Worm (Caenorhabditis elegans) whole organism, L2 larva: ENCODE results near the gene F40G9.14.
A peak's percentile ranks its signal among the peaks of the same experiment; 100 is the strongest.

Source experiments
- R02D3.7 ChIP-seq: fragments of 150-350 bp; optimal IDR thresholded peaks from 2 replicates; lab custom pipeline; 2014; ENCODE audit warnings: missing biosample characterization, missing genetic modification characterization
- Y55F3AM.14 ChIP-seq: fragments of 200-800 bp; sonication (Bioruptor generic); optimal IDR thresholded peaks from 2 replicates; lab custom pipeline; 2018; ENCODE audit warnings: mild to moderate bottlenecking, missing genetic modification characterization, missing compliant biosample characterization
- ZK546.5 ChIP-seq: sonication (generic microtip); optimal IDR thresholded peaks from 2 replicates; lab custom pipeline; 2017; ENCODE audit warnings: missing biosample characterization, missing genetic modification characterization
- alr-1 ChIP-seq: fragments of 150-350 bp; optimal IDR thresholded peaks from 2 replicates; lab custom pipeline; 2014; ENCODE audit warnings: missing biosample characterization, missing genetic modification characterization
- aly-2 ChIP-seq: fragments of 150-350 bp; optimal IDR thresholded peaks from 2 replicates; lab custom pipeline; 2014; ENCODE audit warnings: missing biosample characterization, missing genetic modification characterization
- blmp-1 ChIP-seq: sonication (generic microtip); optimal IDR thresholded peaks from 2 replicates; lab custom pipeline; 2017; ENCODE audit warnings: missing genetic modification characterization, mild to moderate bottlenecking, missing compliant biosample characterization, antibody characterized with exemption, moderate library complexity; ENCODE audit not compliant: insufficient read depth
- ceh-16 ChIP-seq: fragments of 150-350 bp; optimal IDR thresholded peaks from 2 replicates; lab custom pipeline; 2014; ENCODE audit warnings: missing biosample characterization, missing genetic modification characterization
- ceh-82 ChIP-seq: fragments of 150-350 bp; optimal IDR thresholded peaks from 2 replicates; lab custom pipeline; 2014; ENCODE audit warnings: missing biosample characterization, missing genetic modification characterization
- crh-2 ChIP-seq: sonication (generic microtip); optimal IDR thresholded peaks from 2 replicates; lab custom pipeline; 2017; ENCODE audit warnings: missing biosample characterization, missing genetic modification characterization
- dmd-4 ChIP-seq: sonication (generic microtip); optimal IDR thresholded peaks from 2 replicates; lab custom pipeline; 2017; ENCODE audit warnings: missing biosample characterization, missing genetic modification characterization
- egl-27 ChIP-seq: sonication (generic microtip); optimal IDR thresholded peaks from 3 replicates; lab custom pipeline; 2017; ENCODE audit warnings: missing biosample characterization, missing genetic modification reagents, missing genetic modification characterization
- elt-1 ChIP-seq: fragments of 150-350 bp; optimal IDR thresholded peaks from 2 replicates; lab custom pipeline; 2014; ENCODE audit warnings: missing biosample characterization, missing genetic modification characterization
- fos-1 ChIP-seq: fragments of 150-350 bp; optimal IDR thresholded peaks from 2 replicates; lab custom pipeline; 2014; ENCODE audit warnings: missing biosample characterization, missing genetic modification characterization
- lin-11 ChIP-seq: fragments of 150-350 bp; sonication (generic microtip); optimal IDR thresholded peaks from 2 replicates; lab custom pipeline; 2014; ENCODE audit warnings: missing biosample characterization, missing genetic modification characterization, inconsistent platforms, mixed read lengths
- lin-13 ChIP-seq: fragments of 150-350 bp; optimal IDR thresholded peaks from 2 replicates; lab custom pipeline; 2014; ENCODE audit warnings: missing biosample characterization, missing genetic modification reagents, missing genetic modification characterization
- lin-39 ChIP-seq: fragments of 150-350 bp; optimal IDR thresholded peaks from 2 replicates; lab custom pipeline; 2014; ENCODE audit warnings: missing biosample characterization, missing genetic modification reagents, missing genetic modification characterization
- lsy-2 ChIP-seq, 2 experiments: fragments of 150-350 bp in 1 of 2; sonication (generic microtip) in 1 of 2; optimal IDR thresholded peaks; 2 replicates each; lab custom pipeline; 2014 to 2017; ENCODE audit warnings: missing biosample characterization in 2 of 2, missing genetic modification characterization in 2 of 2
- mab-5 ChIP-seq: fragments of 150-350 bp; optimal IDR thresholded peaks from 2 replicates; lab custom pipeline; 2014; ENCODE audit warnings: missing biosample characterization, missing genetic modification characterization
- mbf-1 ChIP-seq: sonication (generic microtip); optimal IDR thresholded peaks from 2 replicates; lab custom pipeline; 2017; ENCODE audit warnings: missing biosample characterization, missing genetic modification characterization
- mdl-1 ChIP-seq, 2 experiments: fragments of 150-350 bp in 1 of 2; sonication (generic microtip) in 1 of 2; optimal IDR thresholded peaks; 2 replicates each; lab custom pipeline; 2017; ENCODE audit warnings: missing biosample characterization in 2 of 2, missing genetic modification characterization in 2 of 2
- nhr-10 ChIP-seq: sonication (generic microtip); optimal IDR thresholded peaks from 2 replicates; lab custom pipeline; 2017; ENCODE audit warnings: missing biosample characterization, missing genetic modification characterization
- nhr-12 ChIP-seq: fragments of 150-350 bp; optimal IDR thresholded peaks from 2 replicates; lab custom pipeline; 2014; ENCODE audit warnings: missing biosample characterization, missing genetic modification characterization
- nhr-6 ChIP-seq: fragments of 150-350 bp; optimal IDR thresholded peaks from 2 replicates; lab custom pipeline; 2014; ENCODE audit warnings: missing biosample characterization, missing genetic modification characterization
- nhr-77 ChIP-seq: fragments of 150-350 bp; optimal IDR thresholded peaks from 2 replicates; lab custom pipeline; 2014; ENCODE audit warnings: missing biosample characterization, missing genetic modification characterization
- peb-1 ChIP-seq: fragments of 150-350 bp; optimal IDR thresholded peaks from 2 replicates; lab custom pipeline; 2014; ENCODE audit warnings: missing biosample characterization, missing genetic modification characterization
- sem-4 ChIP-seq: fragments of 150-350 bp; optimal IDR thresholded peaks from 2 replicates; lab custom pipeline; 2014; ENCODE audit warnings: missing biosample characterization, missing genetic modification reagents, missing genetic modification characterization
- sma-9 ChIP-seq, 2 experiments: fragments of 150-350 bp in 1 of 2; sonication (generic microtip) in 1 of 2; optimal IDR thresholded peaks; 2 replicates each; lab custom pipeline; 2014 to 2016; ENCODE audit warnings: missing genetic modification characterization in 2 of 2, mild to moderate bottlenecking in 1 of 2, missing biosample characterization in 1 of 2, missing compliant biosample characterization in 1 of 2, missing genetic modification reagents in 1 of 2, moderate library complexity in 1 of 2
- snpc-4 ChIP-seq: fragments of 150-350 bp; optimal IDR thresholded peaks from 2 replicates; lab custom pipeline; 2014; ENCODE audit warnings: missing biosample characterization, missing genetic modification characterization
- ztf-1 ChIP-seq: fragments of 200-800 bp; sonication (Bioruptor generic); conservative IDR thresholded peaks from 2 replicates; pipeline ENCODE4 v1.3.6; 2022; ENCODE audit warnings: missing genetic modification characterization, missing compliant biosample characterization
- ztf-11 ChIP-seq: sonication (generic microtip); optimal IDR thresholded peaks from 2 replicates; lab custom pipeline; 2017; ENCODE audit warnings: missing biosample characterization, missing genetic modification characterization
- ztf-4 ChIP-seq: fragments of 150-350 bp; optimal IDR thresholded peaks from 2 replicates; lab custom pipeline; 2014; ENCODE audit warnings: missing biosample characterization, missing genetic modification characterization

Gene F40G9.14

ce11 chrIII:179123-179592, 1.5 kb upstream of the F40G9.14 start, which contains the start of gene F40G9.6:
TSS of gene F40G9.6 (plus strand) at chrIII:179542.
- no peak for TF ChIP-seq lin-13 (GFP tag; lab: Kevin White, UChicago)
- TF ChIP-seq lin-11 (tag; lab: Kevin White, UChicago), result no peak
- no peak for TF ChIP-seq sma-9 (GFP tag; optimal IDR thresholded peaks at IDR 0.05; lab: Kevin White, UChicago)
- TF ChIP-seq sma-9 (tag; optimal IDR thresholded peaks at IDR 0.05; lab: Kevin White, UChicago), result no peak
- TF ChIP-seq ztf-11 (tag; lab: Kevin White, UChicago), result no peak
- TF ChIP-seq alr-1 (tag; lab: Kevin White, UChicago), result no peak

DNA sequence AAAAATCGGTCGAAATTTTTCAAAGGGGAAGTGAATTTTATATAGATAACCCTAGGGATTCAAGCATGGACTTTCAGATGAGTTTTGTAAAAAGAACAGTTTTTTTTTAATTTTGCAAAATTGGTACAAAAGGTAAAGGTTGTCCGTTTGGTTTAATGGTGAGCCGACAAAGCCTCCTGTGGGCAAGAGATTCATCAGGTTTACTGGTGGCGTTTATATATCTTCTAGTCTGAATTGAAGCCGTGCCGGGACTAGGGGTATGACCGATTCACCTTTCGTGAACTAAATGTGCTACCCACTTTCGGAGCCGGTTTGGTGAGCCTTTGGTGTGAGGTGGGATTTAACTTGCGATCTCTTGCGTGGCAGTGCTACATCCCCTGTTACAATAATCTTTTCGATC, 511 bp upstream of the F40G9.14 start:
- TF ChIP-seq ztf-11 (tag; lab: Kevin White, UChicago) (no peak), blmp-1 (no peak), dmd-4 (tag; lab: Kevin White, UChicago) (no peak), nhr-6 (tag; lab: Kevin White, UChicago) (no peak), egl-27 (tag; lab: Kevin White, UChicago) (no peak), ceh-16 (tag; lab: Kevin White, UChicago) (no peak), ZK546.5 (tag; lab: Kevin White, UChicago) (no peak), nhr-12 (tag; lab: Kevin White, UChicago) (no peak), Y55F3AM.14 (GFP tag; lab: Kevin White, UChicago) (no peak), elt-1 (tag; lab: Kevin White, UChicago) (no peak), lin-13 (GFP tag; lab: Kevin White, UChicago) (no peak)

DNA sequence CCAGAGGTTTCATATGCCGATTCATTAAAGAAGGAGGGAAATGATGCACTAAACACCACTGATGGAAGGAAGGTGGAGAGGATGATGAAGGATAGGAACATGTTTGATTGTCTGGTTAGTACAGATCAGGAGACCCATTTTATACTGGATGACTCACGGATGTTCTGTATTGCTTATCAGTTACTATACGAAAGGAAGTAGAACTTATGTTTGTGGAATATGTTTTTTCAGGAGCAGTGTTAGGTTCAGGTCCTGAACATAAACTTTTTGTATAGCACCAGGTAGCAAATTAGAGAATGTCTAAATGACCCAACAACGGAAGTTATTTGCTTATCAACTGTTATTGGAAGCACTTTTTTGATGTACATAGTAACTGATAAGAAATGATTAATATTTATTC, 1.9 kb downstream of the F40G9.14 start, which contains the start of gene clec-148:
Gene clec-148 (minus strand): TSS at position 101 of the 400 bp plus-strand sequence.
- TF ChIP-seq ceh-82 (tag; lab: Kevin White, UChicago) (no peak), fos-1 (tag; lab: Kevin White, UChicago) (peak; percentile 53)

ce11 chrIII:173501-173900, 4.1 kb downstream of the F40G9.14 start, which contains the start of gene F40G9.19:
TSS of gene F40G9.19 (plus strand) at chrIII:173801.
- TF ChIP-seq ztf-1 (no peak), lin-13 (GFP tag; lab: Kevin White, UChicago) (no peak), snpc-4 (tag; lab: Kevin White, UChicago) (no peak), ztf-4 (tag; lab: Kevin White, UChicago) (no peak), lin-39 (tag; lab: Kevin White, UChicago) (no peak), nhr-10 (tag; lab: Kevin White, UChicago) (no peak), sem-4 (tag; lab: Kevin White, UChicago) (no peak), lsy-2 (tag; optimal IDR thresholded peaks at IDR 0.05; lab: Kevin White, UChicago) (no peak), ztf-11 (tag; lab: Kevin White, UChicago) (no peak), blmp-1 (no peak), mdl-1 (tag; optimal IDR thresholded peaks at IDR 0.05; lab: Kevin White, UChicago) (no peak), R02D3.7 (tag; lab: Kevin White, UChicago) (no peak), nhr-77 (tag; lab: Kevin White, UChicago) (no peak), sma-9 (GFP tag; optimal IDR thresholded peaks at IDR 0.05; lab: Kevin White, UChicago) (no peak), sma-9 (tag; optimal IDR thresholded peaks at IDR 0.05; lab: Kevin White, UChicago) (no peak)

- TF ChIP-seq R02D3.7 (tag; lab: Kevin White, UChicago) (no peak), peb-1 (no peak), ceh-82 (tag; lab: Kevin White, UChicago) (no peak), dmd-4 (tag; lab: Kevin White, UChicago) (no peak), crh-2 (tag; lab: Kevin White, UChicago) (no peak), aly-2 (tag; lab: Kevin White, UChicago) (no peak), mdl-1 (tag; optimal IDR thresholded peaks at IDR 0.05; lab: Kevin White, UChicago) (no peak), blmp-1 (no peak), sma-9 (GFP tag; optimal IDR thresholded peaks at IDR 0.05; lab: Kevin White, UChicago) (no peak), sma-9 (tag; optimal IDR thresholded peaks at IDR 0.05; lab: Kevin White, UChicago) (no peak), ztf-1 (no peak), mbf-1 (tag; lab: Kevin White, UChicago) (no peak), mab-5 (tag; lab: Kevin White, UChicago) (no peak), ZK546.5 (tag; lab: Kevin White, UChicago) (no peak), ztf-11 (tag; lab: Kevin White, UChicago) (no peak), lsy-2 (tag; optimal IDR thresholded peaks at IDR 0.05; lab: Kevin White, UChicago) (no peak)
Observed at ce11 chrIII:171617-172016, 6.0 kb downstream of the F40G9.14 start, which contains the start of the genes F40G9.9 and F40G9.12. TSS of gene F40G9.9 (minus strand) at chrIII:171717. TSS of gene F40G9.12 (plus strand) at chrIII:171847.
